Fruit fly (Drosophila melanogaster) whole organism, adult: ENCODE data around the gene drongo.

ENCODE experiments used
- CG11617 ChIP-seq: fragments of 200-800 bp; sonication (Bioruptor generic); optimal IDR thresholded peaks from 2 replicates; lab custom pipeline; 2017; ENCODE audit warnings: mild to moderate bottlenecking, missing biosample characterization, missing genetic modification reagents, missing genetic modification characterization
- CG12768 ChIP-seq: fragments of 200-800 bp; sonication (Bioruptor generic); optimal IDR thresholded peaks from 2 replicates; lab custom pipeline; 2017; ENCODE audit warnings: missing biosample characterization, missing genetic modification characterization, mild to moderate bottlenecking, moderate library complexity, missing genetic modification reagents
- CG14711 ChIP-seq: fragments of 200-800 bp; sonication (Bioruptor generic); optimal IDR thresholded peaks from 2 replicates; lab custom pipeline; 2018; ENCODE audit warnings: missing biosample characterization, mild to moderate bottlenecking, missing genetic modification characterization, moderate library complexity
- CG1620 ChIP-seq: fragments of 200-800 bp; sonication (Bioruptor generic); optimal IDR thresholded peaks from 2 replicates; lab custom pipeline; 2016; ENCODE audit warnings: missing biosample characterization, missing genetic modification characterization
- CG33017 ChIP-seq: fragments of 200-800 bp; sonication (Bioruptor generic); optimal IDR thresholded peaks from 2 replicates; lab custom pipeline; 2018; ENCODE audit warnings: missing biosample characterization, mild to moderate bottlenecking, missing genetic modification characterization, moderate library complexity
- CG5204 ChIP-seq: fragments of 200-800 bp; sonication (Bioruptor generic); optimal IDR thresholded peaks from 2 replicates; lab custom pipeline; 2016; ENCODE audit warnings: missing biosample characterization, missing genetic modification characterization
- CG7045 ChIP-seq: fragments of 200-800 bp; sonication (Bioruptor generic); optimal IDR thresholded peaks from 2 replicates; lab custom pipeline; 2017; ENCODE audit warnings: missing biosample characterization, mild to moderate bottlenecking, missing genetic modification characterization
- CG7101 ChIP-seq: fragments of 200-800 bp; sonication (Bioruptor generic); optimal IDR thresholded peaks from 2 replicates; lab custom pipeline; 2018; ENCODE audit warnings: missing biosample characterization, mild to moderate bottlenecking, missing genetic modification characterization, moderate library complexity
- Clk ChIP-seq: fragments of 200-800 bp; sonication (Bioruptor generic); optimal IDR thresholded peaks from 2 replicates; lab custom pipeline; 2017; ENCODE audit warnings: missing biosample characterization, missing genetic modification characterization
- Crg-1 ChIP-seq: fragments of 200-800 bp; sonication (Bioruptor generic); optimal IDR thresholded peaks from 2 replicates; lab custom pipeline; 2016; ENCODE audit warnings: missing biosample characterization, missing genetic modification characterization
- Hr96 ChIP-seq: fragments of 200-800 bp; sonication (Bioruptor generic); optimal IDR thresholded peaks from 2 replicates; lab custom pipeline; 2016; ENCODE audit warnings: missing biosample characterization, missing genetic modification characterization
- Mnt ChIP-seq: fragments of 200-800 bp; sonication (Bioruptor generic); optimal IDR thresholded peaks from 2 replicates; lab custom pipeline; 2016; ENCODE audit warnings: missing biosample characterization, mild to moderate bottlenecking, missing genetic modification characterization
- bab1 ChIP-seq: fragments of 200-800 bp; sonication (Bioruptor generic); optimal IDR thresholded peaks from 3 replicates; lab custom pipeline; 2019; ENCODE audit warnings: missing biosample characterization, mild to moderate bottlenecking, missing genetic modification characterization, moderate library complexity
- cic ChIP-seq: fragments of 200-800 bp; sonication (Bioruptor generic); optimal IDR thresholded peaks from 2 replicates; lab custom pipeline; 2017; ENCODE audit warnings: missing biosample characterization, mild to moderate bottlenecking, missing genetic modification characterization, moderate library complexity
- cnc ChIP-seq, 2 experiments: fragments of >200 bp; optimal IDR thresholded peaks; 2 replicates each; lab custom pipeline; 2017
- kay ChIP-seq: fragments of 200-800 bp; sonication (Bioruptor generic); peaks from one replicate; lab custom pipeline; 2016; ENCODE audit warnings: missing biosample characterization, missing genetic modification characterization, borderline replicate concordance
- ovo ChIP-seq: fragments of 200-800 bp; sonication (Bioruptor generic); optimal IDR thresholded peaks from 2 replicates; lab custom pipeline; 2016; ENCODE audit warnings: missing biosample characterization, missing genetic modification characterization
- pad ChIP-seq: fragments of 200-800 bp; sonication (Bioruptor generic); optimal IDR thresholded peaks from 3 replicates; lab custom pipeline; 2017; ENCODE audit warnings: missing biosample characterization, missing genetic modification characterization, mild to moderate bottlenecking, moderate library complexity, missing genetic modification reagents
- tj ChIP-seq: fragments of 200-800 bp; sonication (Bioruptor generic); optimal IDR thresholded peaks from 3 replicates; lab custom pipeline; 2017; ENCODE audit warnings: missing biosample characterization, mild to moderate bottlenecking, missing genetic modification characterization, moderate library complexity
- toe ChIP-seq: fragments of 200-800 bp; sonication (Bioruptor generic); optimal IDR thresholded peaks from 2 replicates; lab custom pipeline; 2016; ENCODE audit warnings: missing biosample characterization, missing genetic modification characterization

The drongo gene

DNA sequence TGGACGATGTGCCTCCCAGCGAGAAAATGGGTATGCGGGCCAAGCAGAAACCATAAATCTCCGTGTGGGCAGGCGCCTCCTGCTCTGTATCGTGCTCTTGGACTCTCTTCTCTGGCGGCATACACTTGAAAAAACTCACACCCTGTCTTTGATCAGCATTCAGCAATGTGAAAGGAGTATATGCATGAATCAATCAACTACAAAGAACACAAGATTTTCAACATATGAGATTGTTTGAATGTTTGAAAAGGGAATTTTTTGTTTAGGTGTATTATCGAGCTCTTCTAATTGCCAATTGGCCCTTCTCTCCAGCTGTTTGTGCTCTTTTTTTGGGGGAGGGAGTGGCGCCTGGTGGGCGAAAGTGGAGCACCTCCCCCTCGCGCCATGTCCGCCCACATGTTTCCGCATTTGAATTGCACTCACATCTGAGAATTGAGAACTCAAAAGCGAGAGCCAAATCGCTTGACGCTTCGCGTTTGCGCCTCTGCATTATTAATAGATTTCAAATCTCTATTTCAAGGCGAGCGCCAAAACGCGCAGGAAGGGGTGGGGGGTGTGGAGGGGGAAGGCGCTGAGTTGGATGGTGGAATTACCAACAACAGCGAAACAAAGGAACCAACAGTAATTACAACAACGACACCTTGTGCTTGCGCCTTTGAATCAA is 5.4 kb downstream of the drongo start:
- TF ChIP-seq bab1 (GFP tag; lab: Kevin White, UChicago) (no peak), Crg-1 (no peak), Hr96 (GFP tag; lab: Kevin White, UChicago) (peak; percentile 11), cnc (optimal IDR thresholded peaks at IDR 0.05; lab: Kevin White, UChicago) (no peak), toe (GFP tag; lab: Kevin White, UChicago) (peak; percentile 36), CG7045 (GFP tag; lab: Kevin White, UChicago) (peak; percentile 67), Mnt (GFP tag; lab: Kevin White, UChicago) (no peak), CG33017 (tag; lab: Kevin White, UChicago) (peak; percentile 58), kay (GFP tag; lab: Kevin White, UChicago) (no peak), CG14711 (tag; lab: Kevin White, UChicago) (peak; percentile 62), ovo (GFP tag; lab: Kevin White, UChicago) (peak; percentile 28), CG7101 (tag; lab: Kevin White, UChicago) (peak; percentile 58), tj (no peak), Clk (peak; percentile 11), pad (no peak), CG12768 (GFP tag; lab: Kevin White, UChicago) (peak; percentile 33), cic (no peak), CG5204 (peak; percentile 21)

DNA sequence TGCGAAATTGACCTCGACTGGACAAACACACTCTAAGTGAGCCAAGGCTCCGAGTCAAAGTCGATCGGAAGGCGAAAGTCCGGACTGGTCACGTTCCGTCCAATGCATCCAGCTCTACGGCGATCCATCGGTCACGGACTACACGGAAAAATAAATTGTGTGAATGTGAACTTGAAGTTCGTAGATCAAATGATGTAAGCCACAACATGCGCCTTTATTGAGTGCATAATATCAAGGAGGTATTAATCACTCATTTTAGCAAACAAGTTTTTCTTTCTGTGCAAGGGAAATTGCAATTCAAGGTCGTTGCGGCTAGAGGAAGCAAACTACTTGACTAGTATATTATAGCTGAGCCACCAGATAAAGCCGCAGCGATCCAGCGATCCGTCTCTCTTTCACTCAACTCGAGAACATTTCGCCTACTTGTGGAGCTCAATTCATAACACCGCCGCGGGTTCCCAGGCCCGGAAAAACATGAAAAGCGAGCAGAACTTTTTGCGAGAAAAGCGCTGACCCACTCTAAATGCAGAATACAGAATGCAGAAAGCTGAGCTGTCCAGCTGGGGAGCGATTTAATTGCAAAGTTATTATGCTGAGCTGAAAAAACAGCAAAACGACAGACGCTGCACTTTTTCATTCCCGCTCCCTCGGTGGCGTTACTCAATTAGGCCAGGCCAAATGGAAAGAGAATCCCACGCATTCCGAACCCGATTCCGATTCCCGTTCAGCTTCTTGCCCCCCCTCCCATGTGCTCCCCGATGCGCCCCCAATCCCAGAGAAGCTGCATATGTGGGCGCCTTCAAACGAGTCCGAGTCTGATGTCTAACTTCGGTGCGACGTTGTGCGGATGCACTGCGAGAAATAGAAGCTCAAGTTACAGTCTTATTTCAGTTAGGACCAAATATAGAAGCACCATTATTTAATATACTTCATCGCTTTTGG is 6.8 kb downstream of the drongo start:
- TF ChIP-seq tj (peak; percentile 100), bab1 (GFP tag; lab: Kevin White, UChicago) (peak; percentile 65), CG7045 (GFP tag; lab: Kevin White, UChicago) (peak; percentile 35), cnc (optimal IDR thresholded peaks at IDR 0.05; lab: Kevin White, UChicago) (no peak), Mnt (GFP tag; lab: Kevin White, UChicago) (no peak), CG11617 (GFP tag; lab: Kevin White, UChicago) (peak; percentile 13), CG33017 (tag; lab: Kevin White, UChicago) (peak; percentile 60), CG12768 (GFP tag; lab: Kevin White, UChicago) (peak; percentile 71), Clk (no peak), CG14711 (tag; lab: Kevin White, UChicago) (peak; percentile 43), CG5204 (no peak), CG7101 (tag; lab: Kevin White, UChicago) (peak; percentile 68)

DNA sequence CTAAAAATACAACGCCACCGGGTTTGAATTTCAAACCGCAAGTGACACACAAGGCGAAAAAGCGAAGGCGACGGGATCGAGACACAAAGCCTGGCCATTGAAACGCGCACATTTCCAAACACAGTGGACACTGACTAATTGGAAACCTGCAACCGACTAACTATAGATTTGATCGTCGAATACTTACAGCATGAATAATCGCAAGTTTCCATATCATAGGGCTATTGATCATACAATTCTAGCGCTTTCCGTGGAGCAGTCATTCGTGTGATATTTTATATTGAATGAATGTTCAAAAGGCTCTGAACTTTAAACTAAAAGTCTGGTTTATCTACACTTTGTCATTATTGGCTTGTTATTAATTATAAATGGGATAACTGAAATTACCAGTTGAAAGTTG is 7.6 kb downstream of the drongo start:
- TF ChIP-seq CG33017 (tag; lab: Kevin White, UChicago) (no peak), CG12768 (GFP tag; lab: Kevin White, UChicago) (no peak), ovo (GFP tag; lab: Kevin White, UChicago) (no peak), Crg-1 (peak; percentile 15), CG14711 (tag; lab: Kevin White, UChicago) (no peak), pad (no peak), cnc (optimal IDR thresholded peaks at IDR 0.05; lab: Kevin White, UChicago) (no peak), CG7045 (GFP tag; lab: Kevin White, UChicago) (no peak), CG11617 (GFP tag; lab: Kevin White, UChicago) (peak; percentile 39), CG5204 (no peak), kay (GFP tag; lab: Kevin White, UChicago) (no peak), CG7101 (tag; lab: Kevin White, UChicago) (no peak)

DNA sequence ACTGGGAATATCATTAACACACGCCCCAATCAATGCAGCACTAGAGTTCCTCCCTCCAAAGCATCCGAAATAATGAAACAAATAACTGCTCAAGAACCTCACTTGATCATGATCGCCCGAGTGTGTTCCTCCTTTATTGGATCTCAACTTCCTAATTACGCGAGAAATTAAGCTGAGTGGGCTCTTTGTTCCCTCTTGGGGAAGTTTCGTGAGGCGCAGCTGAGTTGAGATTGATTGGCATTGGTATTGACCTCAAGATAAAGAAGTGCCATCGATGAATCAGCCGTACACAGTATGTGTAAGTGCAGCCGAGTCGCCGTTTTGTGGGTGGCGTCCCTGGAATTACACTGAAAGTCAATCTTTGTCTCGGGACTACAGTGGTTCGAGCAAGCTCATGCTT is 8.0 kb downstream of the drongo start:
- TF ChIP-seq tj (peak; percentile 57), Crg-1 (no peak)

DNA sequence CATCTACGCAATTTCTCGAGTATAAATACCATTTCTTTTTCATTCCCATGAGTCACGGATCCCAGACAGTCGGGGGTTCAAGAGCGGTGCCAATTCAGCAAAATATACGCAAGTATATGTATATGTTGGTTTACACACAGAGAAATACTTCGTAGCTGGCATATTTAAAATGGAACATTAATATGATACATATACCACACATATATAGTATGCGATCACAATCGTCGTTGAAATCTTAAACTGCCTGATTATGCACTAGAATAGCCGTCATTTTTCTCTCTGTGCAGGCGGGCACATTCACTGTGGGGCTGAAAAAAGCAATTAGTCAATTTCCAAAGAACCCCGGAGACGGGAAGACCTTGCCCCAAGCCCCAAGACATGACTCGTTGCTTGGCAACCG is 9.2 kb downstream of the drongo start:
- TF ChIP-seq toe (GFP tag; lab: Kevin White, UChicago) (peak; percentile 18), CG7101 (tag; lab: Kevin White, UChicago) (peak; percentile 72), Mnt (GFP tag; lab: Kevin White, UChicago) (no peak), cic (no peak), bab1 (GFP tag; lab: Kevin White, UChicago) (peak; percentile 93), pad (peak; percentile 64), ovo (GFP tag; lab: Kevin White, UChicago) (no peak), CG12768 (GFP tag; lab: Kevin White, UChicago) (peak; percentile 81), CG1620 (GFP tag; lab: Kevin White, UChicago) (peak; percentile 50), Crg-1 (no peak), Clk (peak; percentile 13), CG14711 (tag; lab: Kevin White, UChicago) (peak; percentile 78), CG7045 (GFP tag; lab: Kevin White, UChicago) (peak; percentile 82), kay (GFP tag; lab: Kevin White, UChicago) (no peak), CG11617 (GFP tag; lab: Kevin White, UChicago) (peak; percentile 49), CG5204 (no peak), tj (peak; percentile 98), Hr96 (GFP tag; lab: Kevin White, UChicago) (peak; percentile 66), CG33017 (tag; lab: Kevin White, UChicago) (peak; percentile 54), cnc (optimal IDR thresholded peaks at IDR 0.05; lab: Kevin White, UChicago) (no peak)
